Worm (Caenorhabditis elegans) whole organism, L4/young adult: ENCODE data around the gene T13F3.6.

Source experiments
- W03F9.2 ChIP-seq: fragments of 150-350 bp; optimal IDR thresholded peaks from 2 replicates; lab custom pipeline; 2014; ENCODE audit warnings: missing biosample characterization, missing genetic modification characterization
- dao-5 ChIP-seq: sonication (generic microtip); optimal IDR thresholded peaks from 2 replicates; lab custom pipeline; 2016; ENCODE audit warnings: missing genotype, missing genetic modification characterization, moderate library complexity, missing compliant biosample characterization
- him-1 ChIP-seq: sonication (generic microtip); optimal IDR thresholded peaks from 2 replicates; lab custom pipeline; 2016; ENCODE audit warnings: missing genotype, missing genetic modification reagents, missing genetic modification characterization, missing compliant biosample characterization

Gene T13F3.6

ce11 chrV:16282147-16282546, 11.1 kb upstream of the T13F3.6 start, which contains the start of gene F28G4.2:
Gene F28G4.2 (minus strand): TSS chrV:16282321.
- TF ChIP-seq dao-5 (tag; lab: Kevin White, UChicago) (no peak), W03F9.2 (tag; lab: Kevin White, UChicago) (no peak), him-1 (tag; lab: Kevin White, UChicago) (no peak)

ce11 chrV:16277918-16278317, 6.9 kb upstream of the T13F3.6 start, which contains the start of gene cyp-37B1:
Gene cyp-37B1 (plus strand): TSS chrV:16278116.
- TF ChIP-seq him-1 (tag; lab: Kevin White, UChicago) = no peak
- TF ChIP-seq W03F9.2 (tag; lab: Kevin White, UChicago) = no peak
- TF ChIP-seq dao-5 (tag; lab: Kevin White, UChicago) = no peak

ce11 chrV:16275347-16275746, 4.3 kb upstream of the T13F3.6 start, which contains the start of gene pacl-1:
Gene pacl-1 (minus strand): TSS chrV:16275447.
- TF ChIP-seq dao-5 (tag; lab: Kevin White, UChicago) = no peak
- no peak for TF ChIP-seq him-1 (tag; lab: Kevin White, UChicago)
- TF ChIP-seq W03F9.2 (tag; lab: Kevin White, UChicago) = no peak

ce11 chrV:16269556-16269955, 1.5 kb downstream of the T13F3.6 start, which contains the start of the genes fbxa-2 and T13F3.8:
Gene fbxa-2 (minus strand): TSS chrV:16269656.
Gene T13F3.8 (plus strand): TSS chrV:16269800.
- TF ChIP-seq W03F9.2 (tag; lab: Kevin White, UChicago) = no peak
- TF ChIP-seq him-1 (tag; lab: Kevin White, UChicago) = no peak
- TF ChIP-seq dao-5 (tag; lab: Kevin White, UChicago) = no peak

- TF ChIP-seq him-1 (tag; lab: Kevin White, UChicago) (no peak), W03F9.2 (tag; lab: Kevin White, UChicago) (no peak), dao-5 (tag; lab: Kevin White, UChicago) (no peak)
These were observed 4.5 kb downstream of the T13F3.6 start, which contains the start of gene T13F3.4 for ce11 chrV:16266514-16266913. Gene T13F3.4 (minus strand): TSS chrV:16266614.

ce11 chrV:16259684-16260083, 11.3 kb downstream of the T13F3.6 start, which contains the start of gene nhr-127:
Gene nhr-127 (plus strand): TSS chrV:16259984.
- TF ChIP-seq him-1 (tag; lab: Kevin White, UChicago) = no peak
- no peak for TF ChIP-seq dao-5 (tag; lab: Kevin White, UChicago)
- TF ChIP-seq W03F9.2 (tag; lab: Kevin White, UChicago) = no peak

- no peak for TF ChIP-seq dao-5 (tag; lab: Kevin White, UChicago)
- no peak for TF ChIP-seq him-1 (tag; lab: Kevin White, UChicago)
- no peak for TF ChIP-seq W03F9.2 (tag; lab: Kevin White, UChicago)
These were observed 12.9 kb downstream of the T13F3.6 start, which contains the start of gene nhr-218 for ce11 chrV:16258142-16258541. Gene nhr-218 (plus strand): TSS chrV:16258442.

- no peak for TF ChIP-seq W03F9.2 (tag; lab: Kevin White, UChicago)
- TF ChIP-seq him-1 (tag; lab: Kevin White, UChicago) = no peak
- TF ChIP-seq dao-5 (tag; lab: Kevin White, UChicago) = no peak
These were observed 14.6 kb downstream of the T13F3.6 start, which contains the start of gene bgnt-1.3 for ce11 chrV:16256395-16256794. Gene bgnt-1.3 (minus strand): TSS chrV:16256495.

- TF ChIP-seq dao-5 (tag; lab: Kevin White, UChicago) (no peak), W03F9.2 (tag; lab: Kevin White, UChicago) (no peak), him-1 (tag; lab: Kevin White, UChicago) (no peak)
These were observed 17.3 kb downstream of the T13F3.6 start, which contains the start of gene gcy-20 for ce11 chrV:16253687-16254086. Gene gcy-20 (minus strand): TSS chrV:16253787.

ce11 chrV:16249105-16249504, 21.9 kb downstream of the T13F3.6 start:
- TF ChIP-seq him-1 (tag; lab: Kevin White, UChicago) (no peak), W03F9.2 (tag; lab: Kevin White, UChicago) (no peak), dao-5 (tag; lab: Kevin White, UChicago) (no peak)

ce11 chrV:16246579-16246978, 24.4 kb downstream of the T13F3.6 start, which contains the start of gene srh-95:
Gene srh-95 (plus strand): TSS chrV:16246879.
- no peak for TF ChIP-seq dao-5 (tag; lab: Kevin White, UChicago)
- no peak for TF ChIP-seq W03F9.2 (tag; lab: Kevin White, UChicago)
- no peak for TF ChIP-seq him-1 (tag; lab: Kevin White, UChicago)

ce11 chrV:16244078-16244477, 26.9 kb downstream of the T13F3.6 start, which contains the start of gene srh-104:
Gene srh-104 (minus strand): TSS chrV:16244178.
- TF ChIP-seq him-1 (tag; lab: Kevin White, UChicago) (no peak), dao-5 (tag; lab: Kevin White, UChicago) (no peak), W03F9.2 (tag; lab: Kevin White, UChicago) (no peak)

- TF ChIP-seq him-1 (tag; lab: Kevin White, UChicago) (no peak), W03F9.2 (tag; lab: Kevin White, UChicago) (no peak), dao-5 (tag; lab: Kevin White, UChicago) (no peak)
These were observed 33.8 kb downstream of the T13F3.6 start, which contains the start of gene F21H7.5 for ce11 chrV:16237223-16237622. Gene F21H7.5 (plus strand): TSS chrV:16237523.
